Fruit fly (Drosophila melanogaster): ENCODE measurements around the gene stx.
A peak's percentile ranks its signal among the peaks of the same experiment; 100 is the strongest.

Gene stx

dm6 chrX:10771856-10772592 lies 27.3 kb upstream of the stx start, which contains the start of gene CG15211 (continued):
- no peak for TF ChIP-seq CG16813 (GFP tag; IDR thresholded peaks at IDR 0.05; ENCODE audit: partially characterized antibody)
- no peak for TF ChIP-seq jing (GFP tag; optimal IDR thresholded peaks at IDR 0.05)
- peak; percentile 49 for TF ChIP-seq ssp (GFP tag; IDR thresholded peaks at IDR 0.05)
- peak; percentile 71 for TF ChIP-seq fd96Cb (tag; optimal IDR thresholded peaks at IDR 0.05)
- TF ChIP-seq NK7.1 (GFP tag; optimal IDR thresholded peaks at IDR 0.05): no peak
- TF ChIP-seq slou (GFP tag; optimal IDR thresholded peaks at IDR 0.05): no peak
- TF ChIP-seq dati (GFP tag; IDR thresholded peaks at IDR 0.05): no peak
- TF ChIP-seq onecut (GFP tag; IDR thresholded peaks at IDR 0.05): peak; percentile 46; the same call in 1 of the 2 replicates
- peak; percentile 55; the same call in 1 of the 3 replicates for TF ChIP-seq ase (GFP tag; IDR thresholded peaks at IDR 0.05)
- TF ChIP-seq zfh1 (GFP tag; IDR thresholded peaks at IDR 0.05): peak; percentile 68; the same call in 2 of the 3 replicates
- no peak for TF ChIP-seq CG12744 (GFP tag; optimal IDR thresholded peaks at IDR 0.05)
- peak; percentile 85 for TF ChIP-seq Sox100B (GFP tag; optimal IDR thresholded peaks at IDR 0.05)
- peak; percentile 28; the same call in 1 of the 2 replicates for TF ChIP-seq CG3847 (GFP tag; IDR thresholded peaks at IDR 0.05)
- TF ChIP-seq bsh (GFP tag; optimal IDR thresholded peaks at IDR 0.05): peak; percentile 81 to 91
- peak; percentile 91 for TF ChIP-seq kni (GFP tag; optimal IDR thresholded peaks at IDR 0.05)
- peak; percentile 41 for TF ChIP-seq Mad (GFP tag; optimal IDR thresholded peaks at IDR 0.05)
- peak; percentile 84 for TF ChIP-seq sqz (GFP tag; optimal IDR thresholded peaks at IDR 0.05)
- no peak for TF ChIP-seq Dad (GFP tag; optimal IDR thresholded peaks at IDR 0.05)
- TF ChIP-seq CkIIα-i1 (GFP tag; IDR thresholded peaks at IDR 0.05): no peak
- TF ChIP-seq GATAe (GFP tag; conservative IDR thresholded peaks at IDR 0.05): no peak
- TF ChIP-seq CG3726 (GFP tag; IDR thresholded peaks at IDR 0.05): 0 out of 3 replicates have a peak, but pooled peaks have one; percentile 58
- peak; percentile 54 for TF ChIP-seq CG1602 (GFP tag; optimal IDR thresholded peaks at IDR 0.05)
- no peak for TF ChIP-seq en (GFP tag; optimal IDR thresholded peaks at IDR 0.05)
- peak; percentile 77 for TF ChIP-seq vvl (GFP tag; IDR thresholded peaks at IDR 0.05)
- TF ChIP-seq abd-A (tag; optimal IDR thresholded peaks at IDR 0.05): peak; percentile 37
- no peak for TF ChIP-seq crc (GFP tag; optimal IDR thresholded peaks at IDR 0.05)
- no peak for TF ChIP-seq TFAM (GFP tag; optimal IDR thresholded peaks at IDR 0.05)
- no peak for TF ChIP-seq NC2α (GFP tag; optimal IDR thresholded peaks at IDR 0.05)
- no peak for TF ChIP-seq gsb (GFP tag; IDR thresholded peaks at IDR 0.05)
- TF ChIP-seq row (GFP tag; IDR thresholded peaks at IDR 0.05): peak; percentile 78
- TF ChIP-seq CG8089 (GFP tag; optimal IDR thresholded peaks at IDR 0.05): no peak
- TF ChIP-seq CG4404 (GFP tag; IDR thresholded peaks at IDR 0.05): no peak
- no peak for TF ChIP-seq btn (GFP tag; optimal IDR thresholded peaks at IDR 0.05)
- TF ChIP-seq C15 (GFP tag; IDR thresholded peaks at IDR 0.05): no peak
- TF ChIP-seq CG10366 (GFP tag; IDR thresholded peaks at IDR 0.05): peak; percentile 41
- no peak for TF ChIP-seq CG4360 (GFP tag; IDR thresholded peaks at IDR 0.05)
- peak; percentile 57 for TF ChIP-seq cato (GFP tag; optimal IDR thresholded peaks at IDR 0.05; ENCODE audit: borderline replicate concordance)
- TF ChIP-seq Nf-YA (GFP tag; IDR thresholded peaks at IDR 0.05): no peak
- TF ChIP-seq amos (GFP tag; IDR thresholded peaks at IDR 0.05; ENCODE audit: partially characterized antibody): no peak; the same call in 1 of the 2 replicates
- TF ChIP-seq CoRest (tag; optimal IDR thresholded peaks at IDR 0.05): peak; percentile 84
- peak; percentile 34 for TF ChIP-seq CG7786 (GFP tag; optimal IDR thresholded peaks at IDR 0.05)
- TF ChIP-seq CG7928 (GFP tag; optimal IDR thresholded peaks at IDR 0.05): no peak
- TF ChIP-seq CG8359 (GFP tag; optimal IDR thresholded peaks at IDR 0.05; ENCODE audit: borderline replicate concordance): peak; percentile 47
- TF ChIP-seq tgo (GFP tag; IDR thresholded peaks at IDR 0.05): peak; percentile 54
- no peak for TF ChIP-seq fu2 (GFP tag; optimal IDR thresholded peaks at IDR 0.05)
- TF ChIP-seq ac (GFP tag; optimal IDR thresholded peaks at IDR 0.05): no peak
- TF ChIP-seq Vsx1 (GFP tag; optimal IDR thresholded peaks at IDR 0.05): no peak
- no peak for TF ChIP-seq zen2 (GFP tag; IDR thresholded peaks at IDR 0.05; ENCODE audit: partially characterized antibody)
- no peak; the same call in 2 of the 3 replicates for TF ChIP-seq CG11456 (GFP tag; IDR thresholded peaks at IDR 0.05)
- peak; percentile 85 for TF ChIP-seq CG2678 (tag; optimal IDR thresholded peaks at IDR 0.05)

All from whole organism, embryonic.